Worm (Caenorhabditis elegans) whole organism, L4 larva: ENCODE results near the gene tnt-2.
"Not testable (repeated sequence)": the region's sequence is repeated elsewhere in the genome, so short reads cannot be mapped to it uniquely, and the experiment has no call there.

Experiments
- F44E2.7 ChIP-seq: fragments of 200-800 bp; sonication (Bioruptor generic); IDR thresholded peaks from 2 replicates; pipeline ENCODE4 v2.1.2; 2022; ENCODE audit warnings: missing genetic modification characterization, missing compliant biosample characterization
- R02D3.7 ChIP-seq: fragments of 150-350 bp; sonication (generic microtip); optimal IDR thresholded peaks from 3 replicates; lab custom pipeline; 2014; ENCODE audit warnings: missing biosample characterization, missing genetic modification characterization
- T26A8.4 ChIP-seq: fragments of 200-800 bp; sonication (Bioruptor generic); IDR thresholded peaks from 2 replicates; pipeline ENCODE4 v1.3.6; 2022; ENCODE audit warnings: missing genetic modification characterization, missing compliant biosample characterization
- Y105C5A.15 ChIP-seq: fragments of 200-800 bp; sonication (Bioruptor generic); IDR thresholded peaks from 2 replicates; pipeline ENCODE4 v1.3.6; 2022; ENCODE audit warnings: missing genetic modification characterization, missing compliant biosample characterization
- aha-1 ChIP-seq: fragments of 150-350 bp; peaks from one replicate; lab custom pipeline; 2014; ENCODE audit warnings: missing biosample characterization, missing genetic modification characterization
- aly-2 ChIP-seq: sonication (generic microtip); optimal IDR thresholded peaks from 2 replicates; lab custom pipeline; 2018; ENCODE audit warnings: missing biosample characterization, missing genetic modification characterization
- arid-1 ChIP-seq: fragments of 200-800 bp; sonication (Bioruptor generic); conservative IDR thresholded peaks from 2 replicates; pipeline ENCODE4 v1.3.6; 2022; ENCODE audit warnings: missing genetic modification reagents, missing genetic modification characterization, missing compliant biosample characterization
- ceh-20 ChIP-seq: fragments of 200-800 bp; sonication (Bioruptor generic); IDR thresholded peaks from 2 replicates; pipeline ENCODE4 v1.3.6; 2022; ENCODE audit warnings: missing genetic modification reagents, missing genetic modification characterization, missing compliant biosample characterization
- ceh-28 ChIP-seq: fragments of 150-350 bp; optimal IDR thresholded peaks from 2 replicates; lab custom pipeline; 2014; ENCODE audit warnings: missing biosample characterization, missing genetic modification reagents, missing genetic modification characterization
- ceh-82 ChIP-seq: sonication (generic microtip); optimal IDR thresholded peaks from 2 replicates; lab custom pipeline; 2017; ENCODE audit warnings: missing biosample characterization, missing genetic modification characterization
- ces-1 ChIP-seq: fragments of 150-350 bp; sonication (generic microtip); optimal IDR thresholded peaks from 4 replicates; lab custom pipeline; 2014; ENCODE audit warnings: missing biosample characterization, missing genetic modification reagents, missing genetic modification characterization
- ctbp-1 ChIP-seq: fragments of 200-800 bp; sonication (Bioruptor generic); IDR thresholded peaks from 2 replicates; pipeline ENCODE4 v1.3.6; 2022; ENCODE audit warnings: missing genetic modification reagents, missing genetic modification characterization, missing compliant biosample characterization
- daf-16 ChIP-seq, 3 experiments: sonication (generic microtip); optimal IDR thresholded peaks; 2 replicates each; lab custom pipeline; 2016 to 2017; ENCODE audit warnings: missing genetic modification characterization in 3 of 3, missing genetic modification reagents in 3 of 3, mild to moderate bottlenecking in 2 of 3, missing compliant biosample characterization in 2 of 3, missing biosample characterization in 1 of 3, moderate library complexity in 1 of 3
- daf-19 ChIP-seq: fragments of 200-800 bp; sonication (Bioruptor generic); conservative IDR thresholded peaks from 2 replicates; pipeline ENCODE4 v1.3.6; 2022; ENCODE audit warnings: missing genetic modification characterization, missing compliant biosample characterization
- dmd-6 ChIP-seq: fragments of 200-800 bp; sonication (Bioruptor generic); IDR thresholded peaks from 2 replicates; pipeline ENCODE4 v1.3.6; 2022; ENCODE audit warnings: missing genetic modification reagents, missing genetic modification characterization, missing compliant biosample characterization
- dve-1 ChIP-seq: sonication (generic microtip); optimal IDR thresholded peaks from 2 replicates; lab custom pipeline; 2017; ENCODE audit warnings: antibody characterized with exemption, mild to moderate bottlenecking, missing genetic modification characterization, missing compliant biosample characterization; ENCODE audit not compliant: insufficient read depth
- fos-1 ChIP-seq: fragments of 150-350 bp; optimal IDR thresholded peaks from 2 replicates; lab custom pipeline; 2014; ENCODE audit warnings: missing biosample characterization, missing genetic modification characterization
- hif-1 ChIP-seq, 2 experiments: sonication (generic microtip); optimal IDR thresholded peaks; 2 replicates each; lab custom pipeline; 2016 to 2017; ENCODE audit warnings: missing compliant biosample characterization in 2 of 2, missing genetic modification characterization in 2 of 2, missing genetic modification reagents in 2 of 2, missing genotype in 2 of 2, mild to moderate bottlenecking in 1 of 2
- hlh-11 ChIP-seq: fragments of 200-800 bp; sonication (Bioruptor generic); optimal IDR thresholded peaks from 2 replicates; lab custom pipeline; 2018; ENCODE audit warnings: mild to moderate bottlenecking, missing genetic modification characterization, missing compliant biosample characterization
- hmg-1.1 ChIP-seq: fragments of 200-800 bp; sonication (Bioruptor generic); IDR thresholded peaks from 2 replicates; pipeline ENCODE4 v1.3.6; 2022; ENCODE audit warnings: missing genetic modification reagents, missing genetic modification characterization, missing compliant biosample characterization
- lin-38 ChIP-seq: fragments of 200-800 bp; sonication (Bioruptor generic); IDR thresholded peaks from 2 replicates; pipeline ENCODE4 v1.3.6; 2022; ENCODE audit warnings: missing genetic modification reagents, missing genetic modification characterization, missing compliant biosample characterization
- madf-9 ChIP-seq: fragments of 200-800 bp; sonication (Bioruptor generic); conservative IDR thresholded peaks from 2 replicates; pipeline ENCODE4 v1.3.6; 2022; ENCODE audit warnings: missing genetic modification reagents, missing genetic modification characterization, missing compliant biosample characterization
- mxl-3 ChIP-seq: fragments of 200-800 bp; sonication (Bioruptor generic); optimal IDR thresholded peaks from 2 replicates; lab custom pipeline; 2018; ENCODE audit warnings: mild to moderate bottlenecking, missing genetic modification characterization, missing compliant biosample characterization
- nhr-11 ChIP-seq: fragments of 150-350 bp; optimal IDR thresholded peaks from 2 replicates; lab custom pipeline; 2014; ENCODE audit warnings: missing biosample characterization, missing genetic modification characterization
- nhr-76 ChIP-seq: fragments of 150-350 bp; optimal IDR thresholded peaks from 2 replicates; lab custom pipeline; 2014; ENCODE audit warnings: missing biosample characterization, missing genetic modification characterization
- pha-4 ChIP-seq, 2 experiments: fragments of 150-350 bp in 1 of 2; fragments of 200-800 bp in 1 of 2; sonication (Bioruptor generic) in 1 of 2; IDR thresholded peaks in 1 of 2; optimal IDR thresholded peaks in 1 of 2; 2 replicates each; pipeline versions ENCODE4 v1.3.6 to Lab custom; 2014 to 2022; ENCODE audit warnings: missing genetic modification characterization in 2 of 2, missing genetic modification reagents in 2 of 2, missing biosample characterization in 1 of 2, missing compliant biosample characterization in 1 of 2
- php-3 ChIP-seq: fragments of 200-800 bp; sonication (Bioruptor generic); IDR thresholded peaks from 2 replicates; pipeline ENCODE4 v1.3.6; 2022; ENCODE audit warnings: missing genetic modification reagents, missing genetic modification characterization, missing compliant biosample characterization
- set-16 ChIP-seq: fragments of 200-800 bp; sonication (Bioruptor generic); IDR thresholded peaks from 2 replicates; pipeline ENCODE4 v1.3.6; 2022; ENCODE audit warnings: missing genetic modification reagents, missing genetic modification characterization, missing compliant biosample characterization
- spr-3 ChIP-seq: fragments of 200-800 bp; sonication (Bioruptor generic); optimal IDR thresholded peaks from 2 replicates; lab custom pipeline; 2018; ENCODE audit warnings: mild to moderate bottlenecking, missing genetic modification characterization, missing compliant biosample characterization
- tag-97 ChIP-seq: fragments of 200-800 bp; sonication (Bioruptor generic); IDR thresholded peaks from 2 replicates; pipeline ENCODE4 v1.3.6; 2022; ENCODE audit warnings: missing genetic modification characterization, missing compliant biosample characterization
- tra-1 ChIP-seq: fragments of 200-800 bp; sonication (Bioruptor generic); IDR thresholded peaks from 2 replicates; pipeline ENCODE4 v1.3.6; 2022; ENCODE audit warnings: missing genetic modification reagents, missing genetic modification characterization, missing compliant biosample characterization
- unc-39 ChIP-seq: sonication (generic microtip); optimal IDR thresholded peaks from 2 replicates; lab custom pipeline; 2017; ENCODE audit warnings: missing biosample characterization, missing genetic modification characterization
- unc-62 ChIP-seq, 3 experiments: fragments of 150-350 bp in 1 of 3; sonication (generic microtip); optimal IDR thresholded peaks in 2 of 3; peaks in 1 of 3; 1 replicate in 1 of 3; 2 replicates in 2 of 3; lab custom pipeline; 2014 to 2017; ENCODE audit warnings: missing biosample characterization in 3 of 3, missing genetic modification characterization in 3 of 3, missing genetic modification reagents in 3 of 3, missing genotype in 1 of 3
- zfp-2 ChIP-seq: sonication (generic microtip); optimal IDR thresholded peaks from 2 replicates; lab custom pipeline; 2016; ENCODE audit warnings: mild to moderate bottlenecking, missing genetic modification characterization, missing compliant biosample characterization
- zfp-3 ChIP-seq: fragments of 200-800 bp; sonication (Bioruptor generic); conservative IDR thresholded peaks from 2 replicates; pipeline ENCODE4 v1.3.6; 2022; ENCODE audit warnings: missing genetic modification reagents, missing genetic modification characterization, missing compliant biosample characterization
- ztf-7 ChIP-seq: fragments of 150-350 bp; optimal IDR thresholded peaks from 2 replicates; lab custom pipeline; 2014; ENCODE audit warnings: missing biosample characterization, missing genetic modification characterization

tnt-2 gene

DNA sequence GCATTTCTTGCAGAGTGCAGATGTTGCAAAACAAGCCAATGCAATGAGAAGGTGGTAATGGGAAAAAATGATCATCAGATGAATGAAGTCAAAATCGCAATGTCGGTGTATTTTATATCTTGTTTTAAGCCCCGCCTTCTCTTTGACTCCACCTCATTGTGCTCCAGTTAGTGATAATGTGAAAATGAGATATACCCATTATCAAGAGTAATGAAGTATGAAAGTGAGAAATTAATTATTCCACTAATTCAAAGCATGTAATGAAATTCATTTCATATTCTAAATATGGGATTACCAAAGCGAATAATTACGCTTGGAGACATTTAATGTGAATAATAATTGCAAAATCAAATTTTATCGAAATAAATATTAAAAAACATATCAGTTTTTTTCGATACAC lies 8.5 kb upstream of the tnt-2 start, which contains the start of gene M02D8.6:
M02D8.6 (minus strand) TSS at position 101 of the 400 bp plus-strand sequence.
- not testable (repeated sequence) for TF ChIP-seq ztf-7 (tag; lab: Kevin White, UChicago); R02D3.7 (tag; lab: Kevin White, UChicago); madf-9 (GFP tag; lab: Robert Waterston, UW)

DNA sequence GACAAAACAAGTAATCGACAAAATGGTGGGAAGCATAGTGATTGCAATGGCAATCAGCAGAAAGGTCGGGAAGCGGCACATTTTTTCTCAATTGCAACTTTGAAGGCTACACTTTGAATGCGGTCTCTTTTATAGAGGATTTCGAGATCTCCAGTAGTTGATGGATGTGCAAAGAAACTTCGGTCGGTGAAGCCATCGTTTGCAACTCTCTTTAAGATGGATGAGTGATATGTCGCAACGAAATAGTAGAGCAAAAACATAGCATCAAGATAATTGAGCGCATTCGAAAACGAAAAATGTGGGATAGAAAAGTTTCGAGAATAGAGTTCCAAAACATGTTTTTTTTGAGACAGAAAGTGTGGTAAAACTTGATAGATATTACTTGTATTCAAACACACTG lies 4.0 kb upstream of the tnt-2 start, which contains the start of gene EGAP4.1:
EGAP4.1 (minus strand) TSS at position 101 of the 400 bp plus-strand sequence.
- TF ChIP-seq nhr-11 (tag; lab: Kevin White, UChicago) (peak; percentile 28), daf-19 (GFP tag; lab: Robert Waterston, UW) (no peak)

DNA sequence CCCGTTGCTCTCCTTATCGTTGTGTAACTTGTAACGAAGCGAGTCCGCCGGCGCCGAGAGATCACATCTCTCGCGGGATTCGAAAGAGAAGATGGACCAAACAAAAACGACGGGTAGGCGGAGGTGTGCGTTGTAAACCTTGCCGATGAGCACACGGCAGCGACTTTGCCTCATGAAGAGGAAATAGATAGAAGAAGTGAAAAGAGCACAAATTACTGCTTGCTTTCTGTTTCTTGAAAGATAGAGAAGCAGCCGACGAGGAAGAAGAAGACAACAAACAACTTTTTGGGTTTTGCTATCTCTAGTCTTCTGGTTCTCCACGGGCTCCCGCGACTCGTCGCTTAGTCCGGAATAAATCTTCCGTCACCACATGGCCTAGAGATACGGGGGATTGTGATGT lies 490 bp upstream of the tnt-2 start:
- TF ChIP-seq T26A8.4 (GFP tag; lab: Robert Waterston, UW) (no peak), ceh-82 (tag; lab: Kevin White, UChicago) (no peak), daf-16 (GFP tag; optimal IDR thresholded peaks at IDR 0.05; lab: Kevin White, UChicago) (peak in 1 of 2 experiments; percentile 93), daf-16 (tag; optimal IDR thresholded peaks at IDR 0.05; lab: Kevin White, UChicago) (no peak), php-3 (GFP tag; lab: Robert Waterston, UW) (no peak), mxl-3 (GFP tag; lab: Kevin White, UChicago) (peak; percentile 23), dve-1 (tag; lab: Kevin White, UChicago) (no peak), zfp-3 (GFP tag; lab: Robert Waterston, UW) (no peak), hmg-1.1 (GFP tag; lab: Robert Waterston, UW) (0 out of 2 replicates have a peak, but pooled peaks have one; percentile 15), ceh-28 (tag; lab: Kevin White, UChicago) (no peak), spr-3 (GFP tag; lab: Kevin White, UChicago) (no peak), unc-39 (no peak), ces-1 (GFP tag; lab: Kevin White, UChicago) (no peak), hif-1 (tag; optimal IDR thresholded peaks at IDR 0.05; lab: Kevin White, UChicago) (no peak), nhr-76 (no peak), aly-2 (no peak), fos-1 (no peak), Y105C5A.15 (GFP tag; lab: Robert Waterston, UW) (no peak), ceh-20 (GFP tag; lab: Robert Waterston, UW) (0 out of 2 replicates have a peak, but pooled peaks have one; percentile 22), hlh-11 (peak; percentile 74), aha-1 (tag; lab: Kevin White, UChicago) (no peak), F44E2.7 (GFP tag; lab: Robert Waterston, UW) (no peak), tag-97 (GFP tag; lab: Robert Waterston, UW) (no peak), set-16 (GFP tag; lab: Robert Waterston, UW) (no peak), nhr-11 (tag; lab: Kevin White, UChicago) (peak; percentile 30), ctbp-1 (peak; percentile 50; the same call in 1 of the 2 replicates)

DNA sequence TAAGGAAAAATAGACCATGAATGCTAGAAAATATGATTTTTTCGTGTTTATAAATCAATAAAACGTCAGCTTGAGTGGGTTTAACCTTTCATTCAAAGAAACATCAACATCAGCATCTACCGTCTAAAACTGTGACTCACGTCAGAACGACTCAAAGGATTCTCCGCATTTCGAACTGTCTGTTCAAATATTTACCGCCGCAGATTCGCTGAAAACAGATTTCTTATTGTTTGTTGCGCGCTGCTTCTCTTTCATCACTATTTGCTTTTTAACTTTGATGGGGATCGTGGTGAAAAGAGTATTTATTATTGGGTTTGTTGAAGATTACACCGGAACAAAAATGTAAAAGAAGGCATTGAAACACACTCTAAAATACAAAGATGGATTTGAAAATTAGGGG lies 2.1 kb downstream of the tnt-2 start:
- peak in 1 of 2 experiments; percentile 22 for TF ChIP-seq unc-62 (GFP tag; optimal IDR thresholded peaks at IDR 0.05 in 1 of 2; lab: Kevin White, UChicago)
- no peak for TF ChIP-seq unc-62 (tag; optimal IDR thresholded peaks at IDR 0.05; lab: Kevin White, UChicago)
- no peak for TF ChIP-seq arid-1 (GFP tag; lab: Robert Waterston, UW)
- no peak for TF ChIP-seq nhr-76
- no peak for TF ChIP-seq tra-1
- TF ChIP-seq lin-38 (GFP tag; lab: Robert Waterston, UW): no peak
- no peak for TF ChIP-seq pha-4 (GFP tag; IDR thresholded peaks at IDR 0.05; lab: Robert Waterston, UW)
- peak; percentile 48 for TF ChIP-seq pha-4 (tag; optimal IDR thresholded peaks at IDR 0.05; lab: Kevin White, UChicago)
- no peak for TF ChIP-seq zfp-2 (tag; lab: Kevin White, UChicago)
- no peak for TF ChIP-seq dmd-6 (GFP tag; lab: Robert Waterston, UW)
